Worm (Caenorhabditis elegans): ENCODE data around the gene scav-2.
A peak's percentile ranks its signal among the peaks of the same experiment; 100 is the strongest.

scav-2 gene

ce11 chrIII:13514470-13514869 lies 40.7 kb downstream of the scav-2 start, which contains the start of gene mlh-1:
TSS of gene mlh-1 (minus strand) at chrIII:13514570.
- peak; percentile 42; the same call in 1 of the 2 replicates for TF ChIP-seq B0336.3 (GFP tag; IDR thresholded peaks at IDR 0.05)
- no peak for TF ChIP-seq ztf-3 (GFP tag; optimal IDR thresholded peaks at IDR 0.05)
- 0 out of 2 replicates have a peak, but pooled peaks have one; percentile 18 for TF ChIP-seq nfyb-1 (GFP tag; IDR thresholded peaks at IDR 0.05)
- no peak for TF ChIP-seq ceh-79 (tag; optimal IDR thresholded peaks at IDR 0.05)
- TF ChIP-seq Y79H2A.3 (GFP tag; conservative IDR thresholded peaks at IDR 0.05), result 0 out of 2 replicates have a peak, but pooled peaks have one; percentile 45
- TF ChIP-seq xnd-1 (tag; optimal IDR thresholded peaks at IDR 0.05), result no peak
- TF ChIP-seq fkh-3 (tag; optimal IDR thresholded peaks at IDR 0.05), result no peak

- TF ChIP-seq lsl-1 (GFP tag; optimal IDR thresholded peaks at IDR 0.05), result no peak
- 0 out of 2 replicates have a peak, but pooled peaks have one; percentile 1 for TF ChIP-seq nfya-2 (GFP tag; IDR thresholded peaks at IDR 0.05)
- TF ChIP-seq B0035.1 (tag; optimal IDR thresholded peaks at IDR 0.05), result no peak
- 0 out of 2 replicates have a peak, but pooled peaks have one; percentile 32 for TF ChIP-seq nfyb-1 (GFP tag; IDR thresholded peaks at IDR 0.05)
Observed at ce11 chrIII:13510753-13511152, 44.4 kb downstream of the scav-2 start.

ce11 chrIII:13508579-13508978 lies 46.6 kb downstream of the scav-2 start:
- peak; percentile 94 for TF ChIP-seq him-1 (tag; optimal IDR thresholded peaks at IDR 0.05)

ce11 chrIII:13505718-13506117 lies 49.4 kb downstream of the scav-2 start, which contains the start of gene T28A8.3:
TSS of gene T28A8.3 (plus strand) at chrIII:13506018.
- TF ChIP-seq hrde-1 (tag; optimal IDR thresholded peaks at IDR 0.05; ENCODE audit: borderline replicate concordance), result no peak

DNA sequence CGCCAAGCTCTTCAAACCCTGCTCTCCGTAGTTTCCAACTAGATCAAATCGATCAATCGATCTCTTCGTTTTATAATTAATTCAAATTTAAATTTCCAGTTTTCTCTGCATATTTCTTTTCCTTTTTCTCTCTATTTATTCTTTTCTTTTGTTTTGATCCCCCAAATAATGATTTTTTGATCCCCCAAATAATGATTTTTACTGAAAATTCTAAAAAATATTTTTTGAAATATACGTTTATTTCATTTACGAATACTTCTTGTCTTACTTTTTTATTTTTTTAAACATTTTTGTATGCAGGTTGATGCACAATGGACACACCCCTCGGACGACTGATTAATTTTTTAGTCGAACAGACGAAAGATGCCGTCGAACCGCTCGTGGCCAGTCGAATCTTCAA lies 51.8 kb downstream of the scav-2 start, which contains the start of gene T28A8.4:
Gene T28A8.4, plus strand, starts transcription at position 301 of the 400 bp plus-strand sequence.
- TF ChIP-seq attf-5 (GFP tag; optimal IDR thresholded peaks at IDR 0.05), result no peak
- TF ChIP-seq sdz-38 (tag; optimal IDR thresholded peaks at IDR 0.05), result no peak
- TF ChIP-seq ceh-40 (GFP tag; IDR thresholded peaks at IDR 0.05), result no peak
- TF ChIP-seq snpc-4 (GFP tag; optimal IDR thresholded peaks at IDR 0.05), result no peak
- TF ChIP-seq snpc-4 (tag; optimal IDR thresholded peaks at IDR 0.05), result no peak
- no peak for TF ChIP-seq aptf-2 (GFP tag; conservative IDR thresholded peaks at IDR 0.05)
- no peak for TF ChIP-seq lin-40 (tag; optimal IDR thresholded peaks at IDR 0.05)
- no peak for TF ChIP-seq F57A8.1 (GFP tag; optimal IDR thresholded peaks at IDR 0.05)
- TF ChIP-seq rpc-1 (optimal IDR thresholded peaks at IDR 0.05), result no peak
- TF ChIP-seq rpc-1 (tag; optimal IDR thresholded peaks at IDR 0.05), result no peak
- no peak for TF ChIP-seq F55B11.4 (tag; optimal IDR thresholded peaks at IDR 0.05; ENCODE audit: borderline replicate concordance, insufficient read depth)
- TF ChIP-seq bed-2 (GFP tag; IDR thresholded peaks at IDR 0.05), result no peak
- no peak for TF ChIP-seq lsy-27 (tag; optimal IDR thresholded peaks at IDR 0.05; ENCODE audit: borderline replicate concordance, insufficient read depth)
- no peak for TF ChIP-seq Y53G8AR.9 (GFP tag; conservative IDR thresholded peaks at IDR 0.05)
- no peak for TF ChIP-seq nhr-90 (tag; optimal IDR thresholded peaks at IDR 0.05)
- no peak for TF ChIP-seq F10E7.11 (tag; optimal IDR thresholded peaks at IDR 0.05)
- no peak for TF ChIP-seq die-1 (tag; optimal IDR thresholded peaks at IDR 0.05)
- TF ChIP-seq lin-26 (GFP tag; IDR thresholded peaks at IDR 0.05), result no peak
- no peak for TF ChIP-seq xnd-1 (tag; optimal IDR thresholded peaks at IDR 0.05)

DNA sequence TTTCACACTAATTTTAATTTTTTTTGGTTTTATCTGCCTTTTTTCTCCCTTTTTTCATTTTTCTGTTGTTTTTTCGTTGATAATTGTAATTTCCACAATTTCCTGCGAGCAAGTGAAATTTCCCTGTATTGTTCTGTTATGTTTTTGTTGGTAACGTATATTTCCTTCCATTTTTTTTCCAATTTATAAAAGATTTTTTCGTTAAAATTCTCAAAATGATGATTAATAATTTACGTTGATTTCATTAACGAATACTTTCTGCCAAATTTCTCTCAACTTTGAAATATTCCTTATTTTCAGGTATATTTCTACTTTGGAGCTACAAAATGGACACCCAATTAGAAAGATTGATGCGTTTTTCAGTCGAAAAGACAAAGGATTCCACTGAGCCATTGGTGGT lies 52.6 kb downstream of the scav-2 start, which contains the start of gene T28A8.8:
Gene T28A8.8, plus strand, starts transcription at position 301 of the 400 bp plus-strand sequence.
- TF ChIP-seq zfh-2 (GFP tag; conservative IDR thresholded peaks at IDR 0.05) (no peak), rcor-1 (GFP tag; IDR thresholded peaks at IDR 0.05) (no peak), B0261.1 (tag; optimal IDR thresholded peaks at IDR 0.05) (no peak), lsl-1 (GFP tag; optimal IDR thresholded peaks at IDR 0.05) (no peak), egl-44 (GFP tag; IDR thresholded peaks at IDR 0.05) (no peak), nhr-27 (tag; optimal IDR thresholded peaks at IDR 0.05) (no peak), D2030.7 (GFP tag; IDR thresholded peaks at IDR 0.05) (no peak), C06A6.2 (GFP tag; conservative IDR thresholded peaks at IDR 0.05) (no peak), bed-1 (GFP tag; IDR thresholded peaks at IDR 0.05) (no peak), tbx-9 (tag; optimal IDR thresholded peaks at IDR 0.05; ENCODE audit: borderline replicate concordance) (no peak), fkh-3 (tag; optimal IDR thresholded peaks at IDR 0.05) (no peak), F22D6.2 (tag; optimal IDR thresholded peaks at IDR 0.05) (no peak), repo-1 (tag; optimal IDR thresholded peaks at IDR 0.05) (no peak), attf-5 (GFP tag; optimal IDR thresholded peaks at IDR 0.05) (no peak)

Measured in whole organism, young adult.